Worm (Caenorhabditis elegans) whole organism, dauer: ENCODE data around the gene Y49E10.16.
"Not testable (repeated sequence)": the region's sequence is repeated elsewhere in the genome, so short reads cannot be mapped to it uniquely, and the experiment has no call there.

Experiments
- unc-62 ChIP-seq: sonication (generic microtip); optimal IDR thresholded peaks from 2 replicates; lab custom pipeline; 2017; ENCODE audit warnings: missing biosample characterization, missing genetic modification reagents, missing genetic modification characterization

Y49E10.16 gene

DNA sequence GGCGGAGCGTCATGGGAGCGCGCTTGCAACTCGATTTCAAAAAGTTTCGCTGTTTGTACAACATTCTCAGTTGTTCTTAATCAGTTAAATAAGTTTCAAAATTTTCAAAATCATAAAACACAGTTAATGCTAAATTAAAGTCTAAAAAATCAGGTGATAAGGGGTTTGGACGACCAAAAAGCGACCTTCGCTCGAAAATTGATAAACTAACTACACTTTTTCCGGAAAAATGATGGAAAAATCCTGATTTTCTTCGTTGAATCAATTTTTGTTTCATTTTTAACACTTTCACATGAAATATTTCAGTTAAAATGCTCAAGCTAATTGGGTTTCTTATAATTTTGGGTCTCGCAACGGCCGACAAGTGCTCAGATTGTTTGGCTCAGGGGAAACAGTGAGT is at the start of gene Y49E10.16:
Gene Y49E10.16, plus strand, starts transcription at position 301 of the 400 bp plus-strand sequence.
- no peak for TF ChIP-seq unc-62 (GFP tag; lab: Kevin White, UChicago)

DNA sequence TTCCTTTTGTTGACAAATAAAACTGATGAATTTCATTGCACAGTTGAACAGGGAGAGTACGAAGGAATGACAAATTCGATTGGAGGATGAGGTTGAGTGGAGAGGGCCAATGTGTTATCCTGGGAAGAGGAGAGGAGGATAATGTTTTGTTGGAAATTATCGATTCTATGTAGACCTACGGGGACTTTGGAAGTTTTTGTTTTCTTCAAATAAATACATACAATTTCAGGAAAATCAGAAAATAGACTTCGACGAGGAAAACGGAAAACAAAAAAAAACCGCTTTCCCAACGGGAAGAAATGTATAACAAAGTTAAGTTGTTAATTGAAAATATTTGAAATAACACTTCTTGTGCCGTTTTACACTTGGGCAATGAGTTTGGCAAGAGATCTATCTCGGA is 46.6 kb upstream of the Y49E10.16 start, which contains the start of gene Y49E10.4:
Gene Y49E10.4, minus strand, starts transcription at position 101 of the 400 bp plus-strand sequence.
- TF ChIP-seq unc-62 (GFP tag; lab: Kevin White, UChicago): not testable (repeated sequence)

ce11 chrIII:12386597-12386996 is 43.7 kb upstream of the Y49E10.16 start, which contains the start of gene Y49E10.30:
Y49E10.30 (plus strand) TSS chrIII:12386897.
- TF ChIP-seq unc-62 (GFP tag; lab: Kevin White, UChicago): not testable (repeated sequence)

DNA sequence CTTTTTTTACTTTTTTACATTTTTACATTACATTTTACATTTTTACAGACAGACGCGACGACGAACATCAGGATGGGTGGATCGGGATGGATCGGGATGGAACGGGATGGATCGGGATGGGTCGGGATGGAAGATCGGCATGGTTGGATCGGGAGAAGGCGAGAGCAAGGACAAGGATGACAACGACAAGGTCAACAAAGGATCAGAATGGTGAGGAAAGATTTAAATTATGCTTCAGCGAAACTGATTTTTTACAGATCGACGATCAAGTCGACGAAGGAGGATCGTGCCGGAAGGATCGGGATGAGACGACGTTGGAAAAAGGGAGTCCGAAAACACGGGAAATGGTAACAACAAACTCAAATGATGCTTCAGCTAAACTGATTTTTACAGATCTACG is 42.2 kb upstream of the Y49E10.16 start:
- no peak for TF ChIP-seq unc-62 (GFP tag; lab: Kevin White, UChicago)

ce11 chrIII:12395085-12395484 is 35.2 kb upstream of the Y49E10.16 start, which contains the start of gene Y49E10.10:
Y49E10.10 (plus strand) TSS chrIII:12395465.
- no peak for TF ChIP-seq unc-62 (GFP tag; lab: Kevin White, UChicago)

DNA sequence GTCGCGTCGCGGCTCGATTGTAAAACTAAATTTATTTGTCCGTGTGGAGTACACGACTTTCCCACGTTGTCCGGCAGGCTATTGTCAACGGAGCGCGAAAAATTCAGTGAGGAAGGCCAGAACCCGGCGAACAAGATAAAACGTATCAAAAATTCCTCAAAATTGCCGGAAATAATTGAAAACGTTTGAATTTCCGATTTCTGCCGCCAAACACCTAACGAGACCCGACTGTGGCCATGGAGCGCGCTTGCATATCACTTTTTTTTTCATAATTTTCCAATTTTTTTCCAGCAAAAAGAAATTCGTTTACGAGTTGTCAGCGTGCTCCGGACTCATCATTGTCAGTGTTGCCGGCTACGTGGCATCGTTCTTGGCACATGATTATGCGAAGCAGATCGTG is 31.8 kb upstream of the Y49E10.16 start:
- no peak for TF ChIP-seq unc-62 (GFP tag; lab: Kevin White, UChicago)

ce11 chrIII:12399709-12400108 is 30.6 kb upstream of the Y49E10.16 start:
- no peak for TF ChIP-seq unc-62 (GFP tag; lab: Kevin White, UChicago)

DNA sequence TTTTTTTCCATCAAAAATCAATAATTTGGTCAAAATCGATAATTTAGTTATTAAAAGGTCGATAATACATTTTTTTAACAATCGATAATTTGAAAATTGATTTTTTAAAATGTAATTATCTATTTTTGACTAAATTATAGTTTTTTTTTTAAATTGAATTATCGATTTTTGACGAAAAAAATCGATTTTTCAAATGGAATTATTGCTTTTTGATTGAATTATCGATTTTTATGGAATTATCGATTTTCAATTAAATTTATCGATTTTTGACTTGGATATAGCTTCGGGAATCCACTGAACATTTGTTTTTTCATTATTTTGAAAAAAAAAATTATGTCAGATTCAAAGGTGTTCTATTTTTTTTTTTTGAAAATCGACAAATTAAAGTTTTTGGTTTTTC is 20.0 kb upstream of the Y49E10.16 start:
- TF ChIP-seq unc-62 (GFP tag; lab: Kevin White, UChicago): no peak

ce11 chrIII:12411059-12411458 is 19.2 kb upstream of the Y49E10.16 start:
- no peak for TF ChIP-seq unc-62 (GFP tag; lab: Kevin White, UChicago)

- no peak for TF ChIP-seq unc-62 (GFP tag; lab: Kevin White, UChicago)
Measured at ce11 chrIII:12411668-12412067, 18.6 kb upstream of the Y49E10.16 start.

- TF ChIP-seq unc-62 (GFP tag; lab: Kevin White, UChicago): no peak
Measured at ce11 chrIII:12414533-12414932, 15.8 kb upstream of the Y49E10.16 start.

DNA sequence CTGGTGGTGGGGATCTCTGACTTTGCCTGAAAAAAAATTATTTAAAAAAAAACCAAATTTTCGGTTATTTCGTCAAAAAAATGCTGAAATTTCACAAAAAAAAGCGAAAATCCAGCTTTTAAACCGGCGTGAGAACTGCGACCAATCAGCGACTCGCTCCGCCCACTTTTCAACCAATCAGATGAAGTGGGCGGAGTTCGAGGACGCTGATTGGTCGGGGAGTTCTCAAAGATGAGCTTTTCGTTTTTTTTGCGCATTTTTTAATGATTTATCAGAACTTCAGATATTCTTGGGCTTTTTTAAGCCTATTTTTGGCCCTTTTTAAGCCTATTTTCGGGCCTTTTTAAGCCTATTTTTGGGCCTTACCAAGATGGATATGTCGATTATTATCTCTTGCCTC is 10.1 kb upstream of the Y49E10.16 start:
- TF ChIP-seq unc-62 (GFP tag; lab: Kevin White, UChicago): no peak

DNA sequence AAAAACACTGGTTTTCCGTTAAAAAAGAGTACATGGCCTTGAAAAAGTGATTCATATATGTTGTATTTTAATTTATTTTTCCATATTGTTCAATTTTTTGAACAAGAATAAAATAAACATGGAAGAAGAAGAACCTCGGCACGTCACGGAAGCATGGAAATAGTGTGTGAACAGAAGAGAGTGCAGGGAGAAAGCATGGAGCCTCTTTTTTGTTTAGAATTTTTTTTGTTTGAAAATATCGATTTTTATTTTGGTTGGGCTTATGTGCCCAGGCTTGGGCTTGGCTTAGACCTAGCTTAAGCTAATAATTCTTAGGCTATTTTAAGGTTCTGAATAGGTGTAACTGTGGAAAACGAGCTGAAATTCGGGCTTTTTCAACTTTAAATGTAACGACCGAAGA is 8.6 kb upstream of the Y49E10.16 start, which contains the start of gene tat-1:
Gene tat-1, minus strand, starts transcription at position 11 of the 400 bp plus-strand sequence.
- no peak for TF ChIP-seq unc-62 (GFP tag; lab: Kevin White, UChicago)

DNA sequence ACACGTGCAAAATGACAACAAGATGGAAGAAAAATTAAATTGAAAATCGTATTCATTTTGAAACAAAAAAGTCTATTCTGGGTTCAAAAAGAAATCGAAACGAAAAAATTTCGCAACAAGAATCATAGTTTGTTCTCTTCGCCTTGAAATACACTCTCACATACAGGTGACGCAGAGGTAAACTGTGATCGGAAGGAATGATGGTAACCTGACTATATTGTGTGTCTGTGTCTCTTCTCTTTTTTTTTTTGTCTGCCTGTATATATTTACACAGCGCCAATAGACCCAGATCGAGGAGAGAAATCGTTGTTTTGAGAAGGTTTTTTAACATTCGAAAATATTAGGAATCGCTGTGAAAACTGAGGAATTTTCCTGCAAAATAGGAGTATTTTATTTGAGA is 6.2 kb upstream of the Y49E10.16 start:
- no peak for TF ChIP-seq unc-62 (GFP tag; lab: Kevin White, UChicago)

DNA sequence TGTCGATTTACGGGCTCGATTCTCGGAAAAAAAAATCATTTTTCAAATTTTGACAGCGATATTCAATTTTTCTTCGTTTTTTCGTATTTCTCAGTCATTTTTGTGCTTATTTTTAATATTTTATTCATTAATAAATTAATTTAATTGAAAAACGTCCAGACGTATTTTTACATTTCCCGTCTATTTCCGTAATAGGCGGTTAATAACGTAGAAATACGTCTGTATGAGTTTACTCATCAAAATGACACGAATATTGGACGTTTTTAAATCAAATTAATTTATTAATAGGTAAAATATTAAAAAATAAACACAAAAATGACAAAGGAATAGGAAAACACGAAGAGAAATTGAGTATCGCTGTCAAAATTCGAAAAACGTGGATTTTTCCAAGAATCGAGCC is 5.6 kb upstream of the Y49E10.16 start:
- no peak for TF ChIP-seq unc-62 (GFP tag; lab: Kevin White, UChicago)

DNA sequence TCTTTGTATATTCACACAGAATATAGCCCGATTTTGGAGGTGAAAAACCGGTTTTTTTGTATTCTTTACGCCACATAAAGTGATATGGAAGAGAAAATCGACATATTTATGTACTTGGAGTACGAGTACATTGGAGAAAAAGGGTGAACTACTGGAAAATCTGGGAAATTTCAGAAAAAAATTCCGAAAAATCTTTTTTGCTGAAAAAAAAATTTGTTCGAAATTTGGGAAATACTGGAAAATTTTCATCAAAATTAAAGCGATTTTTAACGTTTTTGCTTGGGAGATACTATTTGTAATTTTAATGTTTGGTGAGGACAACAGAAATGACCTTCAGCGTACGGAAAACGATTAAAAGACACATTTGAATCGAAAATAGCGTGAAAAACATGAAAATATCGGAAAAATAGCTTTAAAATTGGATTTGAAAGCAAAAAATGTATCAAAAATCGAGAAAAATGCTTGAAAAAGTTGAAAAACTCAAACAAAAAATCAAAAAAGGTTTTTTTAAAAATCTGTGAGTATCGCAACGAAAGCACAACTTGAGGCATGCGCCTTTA is 4.4 kb upstream of the Y49E10.16 start:
- TF ChIP-seq unc-62 (GFP tag; lab: Kevin White, UChicago): no peak

DNA sequence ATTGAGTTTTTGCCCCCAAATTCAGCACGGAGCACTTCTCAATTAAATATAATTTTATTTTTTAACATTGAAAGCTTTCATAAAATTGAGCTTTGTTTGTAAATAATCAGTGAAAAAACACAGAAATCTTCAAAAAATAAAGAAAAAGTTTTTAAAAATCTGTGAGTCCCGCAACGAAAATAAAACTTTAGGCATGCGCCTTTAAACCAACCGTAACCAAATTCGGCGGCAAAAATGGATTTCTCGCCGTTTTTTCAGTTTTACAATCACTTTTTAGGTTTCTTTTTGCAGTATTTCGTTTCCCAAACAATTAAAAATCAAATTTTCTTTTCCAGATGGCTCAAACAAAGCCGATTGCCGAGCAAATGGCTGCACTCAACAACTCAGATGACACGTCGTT is 3.8 kb upstream of the Y49E10.16 start, which contains the start of gene pie-1:
Gene pie-1, plus strand, starts transcription at position 336 of the 400 bp plus-strand sequence.
- TF ChIP-seq unc-62 (GFP tag; lab: Kevin White, UChicago): no peak
